Fruit fly (Drosophila melanogaster) whole organism: ENCODE data around the gene P5CDh1.

ENCODE experiments used
- CG8478 ChIP-seq: fragments of >200 bp; optimal IDR thresholded peaks from 2 replicates; lab custom pipeline; 2018; ENCODE audit warnings: inconsistent platforms
- Dll ChIP-seq: fragments of >200 bp; optimal IDR thresholded peaks from 2 replicates; lab custom pipeline; 2017
- EcR ChIP-seq, 2 experiments: fragments of >200 bp; optimal IDR thresholded peaks; 2 replicates each; lab custom pipeline; 2017; ENCODE audit warnings: missing biosample characterization in 2 of 2, missing genetic modification characterization in 2 of 2, missing genetic modification reagents in 2 of 2
- pan ChIP-seq: fragments of >200 bp; optimal IDR thresholded peaks from 2 replicates; lab custom pipeline; 2017
- psq ChIP-seq: fragments of >200 bp; optimal IDR thresholded peaks from 2 replicates; lab custom pipeline; 2017
- usp ChIP-seq: fragments of >200 bp; optimal IDR thresholded peaks from 2 replicates; lab custom pipeline; 2017; ENCODE audit warnings: missing biosample characterization, missing genetic modification characterization, mixed read lengths

Gene P5CDh1

dm6 chr3L:21841079-21841478 is at the start of gene P5CDh1:
P5CDh1 (minus strand) TSS chr3L:21841356.
- TF ChIP-seq usp (GFP tag; lab: Kevin White, UChicago) (no peak), Dll (lab: Kevin White, UChicago) (peak; percentile 36)

DNA sequence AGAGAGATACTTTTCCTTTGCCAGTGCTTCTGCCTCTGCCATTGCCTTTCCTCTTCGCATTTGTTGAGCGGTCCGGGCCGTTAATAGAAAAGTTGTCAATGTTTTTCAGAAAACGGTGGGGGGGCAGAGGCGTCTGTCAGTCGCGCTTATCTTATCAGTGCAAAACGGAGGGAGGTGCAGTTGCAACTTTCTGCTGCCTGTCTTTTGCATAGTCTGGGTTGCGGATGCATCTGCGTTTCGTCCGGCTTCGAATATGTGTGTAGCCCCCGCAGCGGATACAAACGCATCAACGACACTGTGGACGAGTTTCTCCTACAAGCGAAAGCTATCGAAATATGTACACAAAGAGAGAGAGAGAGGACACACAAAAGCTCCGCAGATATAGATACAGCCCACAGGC is 48.4 kb upstream of the P5CDh1 start:
- peak in 1 of 2 experiments; percentile 27 for TF ChIP-seq EcR (GFP tag; optimal IDR thresholded peaks at IDR 0.05; lab: Kevin White, UChicago)
- TF ChIP-seq Dll (lab: Kevin White, UChicago), result no peak

DNA sequence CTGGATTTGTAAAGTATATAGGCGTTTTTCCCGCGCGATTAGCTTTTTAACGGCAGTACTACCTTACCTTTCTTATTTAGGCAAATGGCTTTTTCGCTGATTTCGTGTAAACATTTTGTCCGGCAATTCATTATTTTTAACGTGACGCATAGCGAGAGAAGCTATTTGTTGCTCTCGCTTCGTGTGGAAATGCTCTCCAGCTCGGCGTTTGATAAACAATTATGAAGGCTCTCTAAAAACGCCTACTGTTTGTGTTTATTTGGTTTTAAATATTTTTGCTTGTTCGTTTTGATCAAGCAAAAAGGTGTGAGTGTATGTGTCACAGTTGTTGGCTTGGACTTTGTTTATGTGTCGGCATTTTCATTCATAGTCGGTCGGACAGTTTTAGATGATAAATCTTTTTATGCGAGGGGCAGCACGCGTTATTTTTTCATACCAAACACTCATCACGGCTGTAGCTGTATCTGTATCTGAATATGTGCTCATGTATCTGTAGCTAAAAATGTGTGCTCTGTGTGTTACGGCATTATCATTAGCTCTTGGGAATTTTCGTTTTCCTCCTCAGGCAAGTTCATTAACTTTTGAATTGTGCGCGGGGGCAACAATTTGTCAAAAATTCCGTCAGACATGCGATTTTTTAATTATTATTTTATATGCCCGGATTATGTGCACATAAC is 45.9 kb upstream of the P5CDh1 start:
- TF ChIP-seq CG8478 (lab: Kevin White, UChicago) (no peak), pan (lab: Kevin White, UChicago) (no peak), psq (lab: Kevin White, UChicago) (no peak)

DNA sequence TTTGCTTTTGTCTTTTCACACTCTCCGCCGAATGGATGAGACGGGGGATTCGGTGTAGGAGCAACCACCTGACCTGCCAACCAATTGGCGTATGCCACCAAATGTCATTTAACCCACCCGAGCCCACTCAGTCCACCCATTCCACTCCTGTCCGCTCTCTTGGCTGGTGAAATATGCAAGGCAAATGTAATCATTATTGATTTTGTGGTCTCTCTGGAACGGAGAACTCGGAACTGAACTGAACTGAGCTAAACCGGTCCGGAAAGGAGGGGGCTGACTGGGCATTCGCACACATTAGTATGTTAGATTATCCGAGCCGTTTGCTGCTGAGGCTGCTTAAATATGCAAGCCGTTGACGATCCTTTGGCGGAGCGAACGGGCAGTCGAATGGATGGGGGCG is 42.9 kb upstream of the P5CDh1 start:
- no peak for TF ChIP-seq usp (GFP tag; lab: Kevin White, UChicago)
- peak in 1 of 2 experiments; percentile 66 for TF ChIP-seq EcR (GFP tag; optimal IDR thresholded peaks at IDR 0.05; lab: Kevin White, UChicago)
- TF ChIP-seq CG8478 (lab: Kevin White, UChicago), result no peak

- TF ChIP-seq EcR (GFP tag; optimal IDR thresholded peaks at IDR 0.05; lab: Kevin White, UChicago) (no peak), usp (GFP tag; lab: Kevin White, UChicago) (no peak), Dll (lab: Kevin White, UChicago) (no peak), psq (lab: Kevin White, UChicago) (no peak), pan (lab: Kevin White, UChicago) (no peak), CG8478 (lab: Kevin White, UChicago) (no peak)
Measured at dm6 chr3L:21883619-21884015, 42.5 kb upstream of the P5CDh1 start.

- TF ChIP-seq EcR (GFP tag; optimal IDR thresholded peaks at IDR 0.05; lab: Kevin White, UChicago), result peak in 1 of 2 experiments; percentile 99
- no peak for TF ChIP-seq Dll (lab: Kevin White, UChicago)
- no peak for TF ChIP-seq pan (lab: Kevin White, UChicago)
Measured at dm6 chr3L:21883011-21883618, 42.0 kb upstream of the P5CDh1 start.

DNA sequence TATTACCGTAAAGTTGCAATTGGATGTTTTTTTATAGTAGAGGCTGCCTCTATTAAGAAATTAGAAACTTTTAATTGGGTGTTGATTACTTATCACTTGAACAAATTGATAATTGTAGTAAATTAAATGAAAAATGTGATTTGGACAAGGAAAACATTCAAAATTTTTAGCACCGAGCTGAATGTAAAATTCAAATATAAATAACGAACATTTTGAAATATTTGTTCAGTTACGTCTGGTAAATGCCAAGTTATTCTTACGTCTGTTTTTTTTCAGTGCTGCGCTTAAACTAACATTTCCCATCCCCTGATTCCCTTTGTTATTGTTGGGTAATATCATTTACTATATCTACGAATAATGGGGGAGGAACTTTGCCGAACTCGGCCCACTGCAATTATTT is 40.9 kb upstream of the P5CDh1 start:
- TF ChIP-seq CG8478 (lab: Kevin White, UChicago) (no peak), psq (lab: Kevin White, UChicago) (no peak), usp (GFP tag; lab: Kevin White, UChicago) (no peak), pan (lab: Kevin White, UChicago) (no peak), Dll (lab: Kevin White, UChicago) (no peak)

- TF ChIP-seq pan (lab: Kevin White, UChicago), result peak; percentile 97
- no peak for TF ChIP-seq usp (GFP tag; lab: Kevin White, UChicago)
- TF ChIP-seq EcR (GFP tag; optimal IDR thresholded peaks at IDR 0.05; lab: Kevin White, UChicago), result no peak
- peak; percentile 94 for TF ChIP-seq Dll (lab: Kevin White, UChicago)
- peak; percentile 4 for TF ChIP-seq psq (lab: Kevin White, UChicago)
Measured at dm6 chr3L:21880398-21880810, 39.2 kb upstream of the P5CDh1 start.

- TF ChIP-seq CG8478 (lab: Kevin White, UChicago), result peak; percentile 45
- TF ChIP-seq psq (lab: Kevin White, UChicago), result no peak
- TF ChIP-seq Dll (lab: Kevin White, UChicago), result peak; percentile 66
- TF ChIP-seq pan (lab: Kevin White, UChicago), result no peak
Measured at dm6 chr3L:21879344-21879743, 38.2 kb upstream of the P5CDh1 start.

dm6 chr3L:21878285-21878684 is 37.1 kb upstream of the P5CDh1 start:
- TF ChIP-seq usp (GFP tag; lab: Kevin White, UChicago), result no peak
- TF ChIP-seq CG8478 (lab: Kevin White, UChicago), result no peak
- no peak for TF ChIP-seq Dll (lab: Kevin White, UChicago)
- no peak for TF ChIP-seq pan (lab: Kevin White, UChicago)
- TF ChIP-seq psq (lab: Kevin White, UChicago), result no peak
- no peak for TF ChIP-seq EcR (GFP tag; optimal IDR thresholded peaks at IDR 0.05; lab: Kevin White, UChicago)

DNA sequence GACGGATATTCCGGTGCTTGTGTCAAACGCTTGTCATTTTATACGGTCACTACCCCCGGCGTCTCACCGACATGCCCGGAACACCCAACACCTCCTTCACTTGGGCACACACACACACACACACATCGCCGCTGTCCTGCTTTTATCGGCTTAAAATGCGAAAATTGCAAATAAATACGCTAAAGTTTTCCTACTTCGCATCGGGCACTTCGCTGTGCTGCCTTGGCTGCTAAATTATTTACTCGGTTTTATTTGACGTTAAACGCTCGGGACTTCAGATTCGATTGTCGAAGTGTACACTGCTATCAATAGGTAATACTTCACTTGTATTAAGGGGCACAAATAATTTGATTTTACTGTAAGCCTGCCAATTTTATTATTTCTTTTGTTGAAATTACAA is 30.6 kb upstream of the P5CDh1 start:
- TF ChIP-seq EcR (GFP tag; optimal IDR thresholded peaks at IDR 0.05; lab: Kevin White, UChicago) (no peak), usp (GFP tag; lab: Kevin White, UChicago) (no peak), Dll (lab: Kevin White, UChicago) (no peak), psq (lab: Kevin White, UChicago) (no peak), pan (lab: Kevin White, UChicago) (no peak), CG8478 (lab: Kevin White, UChicago) (no peak)

dm6 chr3L:21859299-21860052 is 18.3 kb upstream of the P5CDh1 start:
- TF ChIP-seq pan (lab: Kevin White, UChicago), result no peak
- no peak for TF ChIP-seq Dll (lab: Kevin White, UChicago)
- TF ChIP-seq psq (lab: Kevin White, UChicago), result no peak
- no peak for TF ChIP-seq EcR (GFP tag; optimal IDR thresholded peaks at IDR 0.05; lab: Kevin White, UChicago)
- TF ChIP-seq CG8478 (lab: Kevin White, UChicago), result no peak
- TF ChIP-seq usp (GFP tag; lab: Kevin White, UChicago), result no peak
